Fruit fly (Drosophila melanogaster) whole organism, embryonic: ENCODE results near the gene PLCXD.

ENCODE experiments used
- Aef1 ChIP-seq: fragments of 200-800 bp; sonication (Bioruptor generic); IDR thresholded peaks from 3 replicates; pipeline ENCODE4 v1.3.6; 2022; ENCODE audit warnings: missing biosample characterization, missing genetic modification characterization
- CG15696 ChIP-seq: fragments of 200-800 bp; sonication (Bioruptor generic); optimal IDR thresholded peaks from 2 replicates; lab custom pipeline; 2019; ENCODE audit warnings: missing biosample characterization, mild to moderate bottlenecking, missing genetic modification characterization, moderate library complexity
- CG33557 ChIP-seq: fragments of 200-800 bp; sonication (Bioruptor generic); optimal IDR thresholded peaks from 2 replicates; lab custom pipeline; 2019; ENCODE audit warnings: missing biosample characterization, mild to moderate bottlenecking, missing genetic modification characterization, moderate library complexity
- CG8281 ChIP-seq: fragments of 200-800 bp; sonication (Bioruptor generic); optimal IDR thresholded peaks from 2 replicates; lab custom pipeline; 2018; ENCODE audit warnings: missing biosample characterization, mild to moderate bottlenecking, missing genetic modification characterization, moderate library complexity
- H15 ChIP-seq: fragments of 200-800 bp; sonication (Bioruptor generic); IDR thresholded peaks from 3 replicates; pipeline ENCODE4 v1.3.6; 2022; ENCODE audit warnings: missing biosample characterization, missing genetic modification characterization
- Xrp1 ChIP-seq: fragments of 200-800 bp; sonication (Bioruptor generic); IDR thresholded peaks from 2 replicates; pipeline ENCODE4 v1.3.6; 2022; ENCODE audit warnings: missing biosample characterization, missing genetic modification characterization
- chm ChIP-seq: fragments of 200-800 bp; sonication (Bioruptor generic); IDR thresholded peaks from 2 replicates; pipeline ENCODE4 v1.3.6; 2022; ENCODE audit warnings: missing biosample characterization, missing genetic modification characterization
- dmrt99B ChIP-seq: fragments of 200-800 bp; sonication (Bioruptor generic); optimal IDR thresholded peaks from 2 replicates; lab custom pipeline; 2018; ENCODE audit warnings: missing biosample characterization, mild to moderate bottlenecking, missing genetic modification characterization, moderate library complexity
- gem ChIP-seq: fragments of 200-800 bp; sonication (Bioruptor generic); optimal IDR thresholded peaks from 2 replicates; lab custom pipeline; 2019; ENCODE audit warnings: missing biosample characterization, mild to moderate bottlenecking, missing genetic modification characterization, moderate library complexity
- mam ChIP-seq: fragments of 200-800 bp; sonication (Bioruptor generic); optimal IDR thresholded peaks from 3 replicates; lab custom pipeline; 2016; ENCODE audit warnings: missing biosample characterization, missing genetic modification characterization
- pan ChIP-seq, 4 experiments: fragments of >200 bp in 3 of 4; fragments of 200-800 bp in 1 of 4; sonication (Bioruptor generic) in 1 of 4; optimal IDR thresholded peaks in 3 of 4; IDR thresholded peaks in 1 of 4; 2 replicates each; pipeline versions ENCODE4 v1.3.6 to Lab custom; 2017 to 2022; ENCODE audit warnings: missing biosample characterization in 2 of 4, missing genetic modification characterization in 2 of 4, mixed read lengths in 1 of 4
- sd ChIP-seq: fragments of 200-800 bp; sonication (Bioruptor generic); optimal IDR thresholded peaks from 3 replicates; lab custom pipeline; 2018; ENCODE audit warnings: missing biosample characterization, mild to moderate bottlenecking, missing genetic modification characterization, moderate library complexity
- sens-2 ChIP-seq: fragments of 200-800 bp; sonication (Bioruptor generic); IDR thresholded peaks from 2 replicates; pipeline ENCODE4 v1.3.6; 2022; ENCODE audit warnings: missing biosample characterization, missing genetic modification characterization
- usp ChIP-seq: fragments of >200 bp; optimal IDR thresholded peaks from 2 replicates; lab custom pipeline; 2017; ENCODE audit warnings: missing biosample characterization, missing genetic modification characterization

DNA sequence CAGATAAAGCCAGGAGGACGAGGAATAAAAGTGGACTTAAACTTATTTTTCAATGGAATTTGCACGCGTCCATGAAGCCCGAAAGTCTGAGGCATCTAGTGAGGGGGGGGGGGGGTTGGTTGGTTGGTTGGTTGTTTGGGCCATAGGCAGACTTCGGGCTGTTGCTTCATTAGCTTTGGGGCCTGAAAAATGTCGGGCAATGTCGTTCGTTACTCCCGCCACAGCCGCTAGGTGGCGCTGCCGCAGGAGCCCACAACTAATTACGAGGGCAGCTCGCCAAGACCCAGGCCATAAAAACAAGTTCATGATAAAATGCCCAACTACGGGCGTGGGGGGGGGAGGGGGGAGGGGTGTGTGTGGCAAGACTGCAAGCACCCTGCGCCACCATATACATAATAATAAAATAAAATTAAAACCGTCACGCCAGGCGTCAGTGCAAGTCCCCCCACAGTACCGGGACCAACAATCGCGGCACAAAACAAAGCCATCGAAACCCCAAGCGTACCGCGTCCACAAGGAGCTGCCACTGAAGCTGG is 29.0 kb downstream of the PLCXD start:
- TF ChIP-seq usp: no peak
- no peak for TF ChIP-seq CG33557 (GFP tag; lab: Kevin White, UChicago)
- TF ChIP-seq H15 (GFP tag; lab: Robert Waterston, UW): no peak
- no peak for TF ChIP-seq sd (tag; lab: Kevin White, UChicago)
- TF ChIP-seq pan (optimal IDR thresholded peaks at IDR 0.05; lab: Kevin White, UChicago): no peak
- TF ChIP-seq pan (GFP tag; optimal IDR thresholded peaks at IDR 0.05 in 1 of 2, IDR thresholded peaks at IDR 0.05 in 1 of 2): no peak
- TF ChIP-seq CG8281 (tag; lab: Kevin White, UChicago): no peak
- TF ChIP-seq chm (GFP tag; lab: Robert Waterston, UW): no peak
- no peak for TF ChIP-seq Aef1
- TF ChIP-seq gem (tag; lab: Kevin White, UChicago): no peak
- no peak for TF ChIP-seq dmrt99B (tag; lab: Kevin White, UChicago)
- TF ChIP-seq sens-2: no peak
- TF ChIP-seq mam (GFP tag; lab: Kevin White, UChicago): no peak
- no peak for TF ChIP-seq Xrp1 (GFP tag; lab: Robert Waterston, UW)
- no peak for TF ChIP-seq CG15696 (tag; lab: Kevin White, UChicago)
